Fruit fly (Drosophila melanogaster): ENCODE measurements around the gene p23.

dm6 chr3R:9674196-9674693, 3.5 kb upstream of the p23 start, which contains the start of gene Dhc1:
- TF ChIP-seq ttk (optimal IDR thresholded peaks at IDR 0.05) (no peak), psq (optimal IDR thresholded peaks at IDR 0.05) (no peak), insv (optimal IDR thresholded peaks at IDR 0.05) (no peak), h (optimal IDR thresholded peaks at IDR 0.05) (no peak), Myc (optimal IDR thresholded peaks at IDR 0.05) (no peak)
